Fruit fly (Drosophila melanogaster) whole organism, adult: ENCODE results near the gene CG34309.

Experiments used
- CG11617 ChIP-seq: fragments of 200-800 bp; sonication (Bioruptor generic); optimal IDR thresholded peaks from 2 replicates; lab custom pipeline; 2017; ENCODE audit warnings: mild to moderate bottlenecking, missing biosample characterization, missing genetic modification reagents, missing genetic modification characterization
- CG12768 ChIP-seq: fragments of 200-800 bp; sonication (Bioruptor generic); optimal IDR thresholded peaks from 2 replicates; lab custom pipeline; 2017; ENCODE audit warnings: missing biosample characterization, missing genetic modification characterization, mild to moderate bottlenecking, moderate library complexity, missing genetic modification reagents
- CG14711 ChIP-seq: fragments of 200-800 bp; sonication (Bioruptor generic); optimal IDR thresholded peaks from 2 replicates; lab custom pipeline; 2018; ENCODE audit warnings: missing biosample characterization, mild to moderate bottlenecking, missing genetic modification characterization, moderate library complexity
- CG1620 ChIP-seq: fragments of 200-800 bp; sonication (Bioruptor generic); optimal IDR thresholded peaks from 2 replicates; lab custom pipeline; 2016; ENCODE audit warnings: missing biosample characterization, missing genetic modification characterization
- CG33017 ChIP-seq: fragments of 200-800 bp; sonication (Bioruptor generic); optimal IDR thresholded peaks from 2 replicates; lab custom pipeline; 2018; ENCODE audit warnings: missing biosample characterization, mild to moderate bottlenecking, missing genetic modification characterization, moderate library complexity
- CG5204 ChIP-seq: fragments of 200-800 bp; sonication (Bioruptor generic); optimal IDR thresholded peaks from 2 replicates; lab custom pipeline; 2016; ENCODE audit warnings: missing biosample characterization, missing genetic modification characterization
- CG7045 ChIP-seq: fragments of 200-800 bp; sonication (Bioruptor generic); optimal IDR thresholded peaks from 2 replicates; lab custom pipeline; 2017; ENCODE audit warnings: missing biosample characterization, mild to moderate bottlenecking, missing genetic modification characterization
- CG7101 ChIP-seq: fragments of 200-800 bp; sonication (Bioruptor generic); optimal IDR thresholded peaks from 2 replicates; lab custom pipeline; 2018; ENCODE audit warnings: missing biosample characterization, mild to moderate bottlenecking, missing genetic modification characterization, moderate library complexity
- Clk ChIP-seq: fragments of 200-800 bp; sonication (Bioruptor generic); optimal IDR thresholded peaks from 2 replicates; lab custom pipeline; 2017; ENCODE audit warnings: missing biosample characterization, missing genetic modification characterization
- Crg-1 ChIP-seq: fragments of 200-800 bp; sonication (Bioruptor generic); optimal IDR thresholded peaks from 2 replicates; lab custom pipeline; 2016; ENCODE audit warnings: missing biosample characterization, missing genetic modification characterization
- Hr96 ChIP-seq: fragments of 200-800 bp; sonication (Bioruptor generic); optimal IDR thresholded peaks from 2 replicates; lab custom pipeline; 2016; ENCODE audit warnings: missing biosample characterization, missing genetic modification characterization
- Mnt ChIP-seq: fragments of 200-800 bp; sonication (Bioruptor generic); optimal IDR thresholded peaks from 2 replicates; lab custom pipeline; 2016; ENCODE audit warnings: missing biosample characterization, mild to moderate bottlenecking, missing genetic modification characterization
- bab1 ChIP-seq: fragments of 200-800 bp; sonication (Bioruptor generic); optimal IDR thresholded peaks from 3 replicates; lab custom pipeline; 2019; ENCODE audit warnings: missing biosample characterization, mild to moderate bottlenecking, missing genetic modification characterization, moderate library complexity
- cic ChIP-seq: fragments of 200-800 bp; sonication (Bioruptor generic); optimal IDR thresholded peaks from 2 replicates; lab custom pipeline; 2017; ENCODE audit warnings: missing biosample characterization, mild to moderate bottlenecking, missing genetic modification characterization, moderate library complexity
- cnc ChIP-seq, 2 experiments: fragments of >200 bp; optimal IDR thresholded peaks; 2 replicates each; lab custom pipeline; 2017
- kay ChIP-seq: fragments of 200-800 bp; sonication (Bioruptor generic); peaks from one replicate; lab custom pipeline; 2016; ENCODE audit warnings: missing biosample characterization, missing genetic modification characterization, borderline replicate concordance
- ovo ChIP-seq: fragments of 200-800 bp; sonication (Bioruptor generic); optimal IDR thresholded peaks from 2 replicates; lab custom pipeline; 2016; ENCODE audit warnings: missing biosample characterization, missing genetic modification characterization
- pad ChIP-seq: fragments of 200-800 bp; sonication (Bioruptor generic); optimal IDR thresholded peaks from 3 replicates; lab custom pipeline; 2017; ENCODE audit warnings: missing biosample characterization, missing genetic modification characterization, mild to moderate bottlenecking, moderate library complexity, missing genetic modification reagents
- tj ChIP-seq: fragments of 200-800 bp; sonication (Bioruptor generic); optimal IDR thresholded peaks from 3 replicates; lab custom pipeline; 2017; ENCODE audit warnings: missing biosample characterization, mild to moderate bottlenecking, missing genetic modification characterization, moderate library complexity
- toe ChIP-seq: fragments of 200-800 bp; sonication (Bioruptor generic); optimal IDR thresholded peaks from 2 replicates; lab custom pipeline; 2016; ENCODE audit warnings: missing biosample characterization, missing genetic modification characterization

CG34309 gene

DNA sequence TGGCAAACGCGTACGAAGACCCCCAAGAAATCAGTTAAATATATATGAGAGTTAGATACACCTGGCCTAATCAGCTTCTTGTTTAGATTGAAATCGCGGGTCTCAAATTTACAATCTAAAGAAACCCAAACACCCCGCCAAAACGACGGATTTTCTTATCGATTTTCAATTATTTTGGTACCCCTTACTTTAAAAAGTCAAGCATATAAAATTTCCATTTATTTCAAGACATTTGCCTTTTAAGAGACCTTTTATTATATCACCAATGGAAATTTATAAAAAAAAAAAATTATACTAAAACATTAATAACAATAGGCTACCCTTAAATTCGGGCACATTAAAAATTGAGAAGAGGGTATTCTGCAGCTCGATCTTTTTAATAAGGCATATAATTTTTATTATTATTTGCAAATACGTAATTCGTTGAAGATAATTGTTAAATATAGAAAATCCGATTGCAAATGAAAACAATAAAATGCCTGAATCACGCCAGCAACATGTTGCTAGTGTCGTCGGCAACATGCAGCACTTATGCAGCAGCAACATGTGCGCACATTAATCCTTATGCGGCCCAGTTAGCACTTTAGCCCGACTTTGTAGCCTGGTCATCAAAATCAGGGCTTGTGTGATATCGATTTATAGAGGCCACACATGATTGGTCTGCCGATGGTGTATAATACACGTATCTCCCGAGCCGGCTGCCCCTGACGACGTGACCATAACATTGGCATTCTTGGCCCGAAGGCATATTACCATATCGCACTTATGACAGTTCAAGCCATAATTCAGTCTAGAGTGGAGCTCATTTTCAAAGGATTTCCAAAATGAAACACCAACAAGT is at the start of gene CG34309, which contains the start of gene Lip3:
Gene CG34309, plus strand, starts transcription at position 791 of the 841 bp plus-strand sequence.
Gene Lip3, minus strand, starts transcription at position 65 of the 841 bp plus-strand sequence.
- TF ChIP-seq CG33017 (tag; lab: Kevin White, UChicago) (peak; percentile 50), Crg-1 (no peak), Mnt (GFP tag; lab: Kevin White, UChicago) (no peak), CG14711 (tag; lab: Kevin White, UChicago) (no peak), cnc (optimal IDR thresholded peaks at IDR 0.05; lab: Kevin White, UChicago) (no peak), ovo (GFP tag; lab: Kevin White, UChicago) (no peak), CG11617 (GFP tag; lab: Kevin White, UChicago) (peak; percentile 3), CG7101 (tag; lab: Kevin White, UChicago) (peak; percentile 19)

DNA sequence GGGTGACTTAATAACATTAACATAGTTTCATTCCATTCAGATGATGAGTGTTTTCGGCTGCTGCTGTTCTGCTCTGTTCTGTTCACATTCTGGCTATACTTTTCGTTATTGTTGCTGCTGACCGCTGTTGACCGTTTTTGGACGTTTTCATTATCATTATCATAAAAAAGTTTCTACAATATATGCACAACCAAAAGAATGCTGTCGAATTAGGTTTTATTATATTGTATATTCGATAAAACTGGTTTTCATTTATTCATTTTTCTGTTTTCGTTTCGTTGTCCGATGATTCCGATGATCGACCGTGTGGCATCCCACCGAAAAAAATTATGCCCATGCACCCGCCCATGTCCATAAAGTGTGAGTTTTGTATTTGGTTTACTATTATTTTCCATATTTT is 39.4 kb upstream of the CG34309 start:
- no peak for TF ChIP-seq CG33017 (tag; lab: Kevin White, UChicago)
- no peak for TF ChIP-seq CG14711 (tag; lab: Kevin White, UChicago)
- TF ChIP-seq CG12768, result no peak
- no peak for TF ChIP-seq kay

dm6 chr3R:13334007-13334406 is 38.4 kb upstream of the CG34309 start, which contains the start of gene PK2-R2:
PK2-R2 (minus strand) TSS chr3R:13334166.
- TF ChIP-seq cic (GFP tag; lab: Kevin White, UChicago), result no peak
- TF ChIP-seq CG7045 (GFP tag; lab: Kevin White, UChicago), result no peak
- no peak for TF ChIP-seq CG5204 (GFP tag; lab: Kevin White, UChicago)
- TF ChIP-seq CG33017 (tag; lab: Kevin White, UChicago), result no peak
- TF ChIP-seq CG12768, result no peak
- TF ChIP-seq CG7101 (tag; lab: Kevin White, UChicago), result no peak

DNA sequence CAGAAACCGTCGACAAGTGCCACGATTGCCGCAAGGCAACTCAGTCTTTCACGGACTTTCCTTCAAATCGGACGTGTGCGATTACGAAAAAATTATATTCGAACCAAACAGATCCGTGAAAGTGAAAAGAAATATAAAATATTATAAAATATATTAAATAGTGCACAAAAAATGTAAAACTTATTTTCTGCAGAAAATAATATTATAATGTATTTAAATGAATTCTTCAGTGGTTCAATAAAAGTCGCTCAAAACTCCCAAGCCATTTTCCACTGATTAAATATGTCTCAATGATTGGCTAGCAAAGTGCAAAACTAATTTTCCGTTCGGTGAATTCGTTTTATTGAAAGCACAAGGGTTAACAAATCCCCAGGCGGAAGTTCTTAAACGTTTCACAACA is 34.4 kb upstream of the CG34309 start, which contains the start of gene PK2-R1:
Gene PK2-R1, plus strand, starts transcription at position 301 of the 400 bp plus-strand sequence.
- no peak for TF ChIP-seq CG14711 (tag; lab: Kevin White, UChicago)
- TF ChIP-seq CG7101 (tag; lab: Kevin White, UChicago), result no peak
- TF ChIP-seq kay, result no peak
- no peak for TF ChIP-seq Hr96 (GFP tag; lab: Kevin White, UChicago)
- no peak for TF ChIP-seq CG5204 (GFP tag; lab: Kevin White, UChicago)
- no peak for TF ChIP-seq pad (GFP tag; lab: Kevin White, UChicago)
- no peak for TF ChIP-seq bab1 (GFP tag; lab: Kevin White, UChicago)
- TF ChIP-seq CG12768, result no peak

DNA sequence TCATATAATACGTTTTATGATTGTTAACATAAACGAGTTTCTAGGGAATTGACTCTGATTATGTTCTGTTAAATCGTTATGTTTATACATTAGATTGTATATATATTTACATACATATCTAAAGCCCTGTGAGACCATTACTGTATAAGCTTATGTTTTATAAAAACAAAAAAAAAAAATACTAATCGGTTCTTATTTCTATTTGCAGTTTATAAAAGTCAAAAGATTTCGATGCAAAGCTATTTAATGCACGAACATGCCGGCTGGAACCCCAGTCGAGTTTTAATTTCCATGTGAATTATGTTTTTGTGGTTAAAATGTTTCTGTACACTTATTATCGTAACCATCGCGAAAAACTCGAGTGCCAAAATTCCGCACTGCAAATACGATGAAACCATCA is 19.1 kb upstream of the CG34309 start, which contains the start of gene mthl12:
Gene mthl12, plus strand, starts transcription at position 301 of the 400 bp plus-strand sequence.
- TF ChIP-seq Clk (GFP tag; lab: Kevin White, UChicago) (no peak), CG14711 (tag; lab: Kevin White, UChicago) (no peak), CG7045 (GFP tag; lab: Kevin White, UChicago) (no peak), CG11617 (GFP tag; lab: Kevin White, UChicago) (no peak), ovo (GFP tag; lab: Kevin White, UChicago) (no peak), CG5204 (GFP tag; lab: Kevin White, UChicago) (no peak), tj (GFP tag; lab: Kevin White, UChicago) (no peak), pad (GFP tag; lab: Kevin White, UChicago) (no peak), Crg-1 (no peak), CG7101 (tag; lab: Kevin White, UChicago) (no peak), cnc (optimal IDR thresholded peaks at IDR 0.05; lab: Kevin White, UChicago) (no peak), Mnt (GFP tag; lab: Kevin White, UChicago) (no peak), Hr96 (GFP tag; lab: Kevin White, UChicago) (no peak), CG12768 (no peak)

- no peak for TF ChIP-seq Mnt (GFP tag; lab: Kevin White, UChicago)
- TF ChIP-seq ovo (GFP tag; lab: Kevin White, UChicago), result no peak
- no peak for TF ChIP-seq Crg-1
- TF ChIP-seq CG7045 (GFP tag; lab: Kevin White, UChicago), result no peak
- TF ChIP-seq tj (GFP tag; lab: Kevin White, UChicago), result no peak
- TF ChIP-seq CG1620 (GFP tag; lab: Kevin White, UChicago), result no peak
- no peak for TF ChIP-seq pad (GFP tag; lab: Kevin White, UChicago)
- no peak for TF ChIP-seq CG5204 (GFP tag; lab: Kevin White, UChicago)
- no peak for TF ChIP-seq kay
- TF ChIP-seq CG12768, result no peak
- TF ChIP-seq toe (GFP tag; lab: Kevin White, UChicago), result no peak
- no peak for TF ChIP-seq CG7101 (tag; lab: Kevin White, UChicago)
- no peak for TF ChIP-seq CG14711 (tag; lab: Kevin White, UChicago)
- no peak for TF ChIP-seq Clk (GFP tag; lab: Kevin White, UChicago)
- TF ChIP-seq cnc (optimal IDR thresholded peaks at IDR 0.05; lab: Kevin White, UChicago), result no peak
- no peak for TF ChIP-seq CG11617 (GFP tag; lab: Kevin White, UChicago)
- no peak for TF ChIP-seq bab1 (GFP tag; lab: Kevin White, UChicago)
- TF ChIP-seq cic (GFP tag; lab: Kevin White, UChicago), result no peak
- TF ChIP-seq Hr96 (GFP tag; lab: Kevin White, UChicago), result no peak
These were observed 15.5 kb upstream of the CG34309 start for dm6 chr3R:13356960-13357359.
